Worm (Caenorhabditis elegans): ENCODE measurements around the gene rig-3.

- TF ChIP-seq madf-10 (tag; optimal IDR thresholded peaks at IDR 0.05) = no peak
- TF ChIP-seq repo-1 (tag; optimal IDR thresholded peaks at IDR 0.05) = no peak
- TF ChIP-seq ztf-3 (GFP tag; optimal IDR thresholded peaks at IDR 0.05) = no peak
- no peak for TF ChIP-seq F37B4.10 (GFP tag; IDR thresholded peaks at IDR 0.05)
Measured at ce11 chrX:6901078-6901477, 47.7 kb downstream of the rig-3 start, which contains the start of gene pes-23.

Data from whole organism, young adult.